Worm (Caenorhabditis elegans) whole organism, L4 larva: ENCODE results near the gene rpa-1.
A peak's percentile ranks its signal among the peaks of the same experiment; 100 is the strongest.

Experiments used
- F10B5.3 ChIP-seq: sonication (generic microtip); optimal IDR thresholded peaks from 2 replicates; lab custom pipeline; 2016; ENCODE audit warnings: mild to moderate bottlenecking, missing genetic modification characterization, missing compliant biosample characterization
- F26F4.8 ChIP-seq: fragments of 200-800 bp; sonication (Bioruptor generic); conservative IDR thresholded peaks from 2 replicates; pipeline ENCODE4 v1.3.6; 2022; ENCODE audit warnings: missing genetic modification characterization, missing compliant biosample characterization
- T20F7.1 ChIP-seq: fragments of 200-800 bp; sonication (Bioruptor generic); optimal IDR thresholded peaks from 2 replicates; lab custom pipeline; 2018; ENCODE audit warnings: mild to moderate bottlenecking, missing genetic modification characterization, missing compliant biosample characterization
- Y48G9A.11 ChIP-seq: fragments of 200-800 bp; sonication (Bioruptor generic); IDR thresholded peaks from 2 replicates; pipeline ENCODE4 v1.3.6; 2022; ENCODE audit warnings: missing genetic modification reagents, missing genetic modification characterization, missing compliant biosample characterization
- aha-1 ChIP-seq: fragments of 150-350 bp; peaks from one replicate; lab custom pipeline; 2014; ENCODE audit warnings: missing biosample characterization, missing genetic modification characterization
- aly-2 ChIP-seq: sonication (generic microtip); optimal IDR thresholded peaks from 2 replicates; lab custom pipeline; 2018; ENCODE audit warnings: missing biosample characterization, missing genetic modification characterization
- ama-1 ChIP-seq: fragments of 150-350 bp; optimal IDR thresholded peaks from 2 replicates; lab custom pipeline; 2014; ENCODE audit warnings: inconsistent platforms, mixed read lengths
- arid-1 ChIP-seq: fragments of 200-800 bp; sonication (Bioruptor generic); conservative IDR thresholded peaks from 2 replicates; pipeline ENCODE4 v1.3.6; 2022; ENCODE audit warnings: missing genetic modification reagents, missing genetic modification characterization, missing compliant biosample characterization
- ceh-28 ChIP-seq: fragments of 150-350 bp; optimal IDR thresholded peaks from 2 replicates; lab custom pipeline; 2014; ENCODE audit warnings: missing biosample characterization, missing genetic modification reagents, missing genetic modification characterization
- ceh-82 ChIP-seq: sonication (generic microtip); optimal IDR thresholded peaks from 2 replicates; lab custom pipeline; 2017; ENCODE audit warnings: missing biosample characterization, missing genetic modification characterization
- ces-1 ChIP-seq: fragments of 150-350 bp; sonication (generic microtip); optimal IDR thresholded peaks from 4 replicates; lab custom pipeline; 2014; ENCODE audit warnings: missing biosample characterization, missing genetic modification reagents, missing genetic modification characterization
- daf-12 ChIP-seq: fragments of 150-350 bp; optimal IDR thresholded peaks from 2 replicates; lab custom pipeline; 2014; ENCODE audit warnings: missing biosample characterization, missing genetic modification reagents, missing genetic modification characterization
- daf-19 ChIP-seq: fragments of 200-800 bp; sonication (Bioruptor generic); conservative IDR thresholded peaks from 2 replicates; pipeline ENCODE4 v1.3.6; 2022; ENCODE audit warnings: missing genetic modification characterization, missing compliant biosample characterization
- daf-8 ChIP-seq: fragments of 200-800 bp; sonication (Bioruptor generic); IDR thresholded peaks from 2 replicates; pipeline ENCODE4 v1.3.6; 2022; ENCODE audit warnings: missing genetic modification characterization, missing compliant biosample characterization
- dmd-6 ChIP-seq: fragments of 200-800 bp; sonication (Bioruptor generic); IDR thresholded peaks from 2 replicates; pipeline ENCODE4 v1.3.6; 2022; ENCODE audit warnings: missing genetic modification reagents, missing genetic modification characterization, missing compliant biosample characterization
- dpl-1 ChIP-seq: fragments of 150-350 bp; optimal IDR thresholded peaks from 2 replicates; lab custom pipeline; 2014; ENCODE audit warnings: missing biosample characterization, missing genetic modification reagents, missing genetic modification characterization
- gei-8 ChIP-seq: fragments of 200-800 bp; sonication (Bioruptor generic); optimal IDR thresholded peaks from 2 replicates; lab custom pipeline; 2018; ENCODE audit warnings: mild to moderate bottlenecking, missing genetic modification characterization, missing compliant biosample characterization
- hif-1 ChIP-seq, 2 experiments: sonication (generic microtip); optimal IDR thresholded peaks; 2 replicates each; lab custom pipeline; 2016 to 2017; ENCODE audit warnings: missing compliant biosample characterization in 2 of 2, missing genetic modification characterization in 2 of 2, missing genetic modification reagents in 2 of 2, missing genotype in 2 of 2, mild to moderate bottlenecking in 1 of 2
- hlh-11 ChIP-seq: fragments of 200-800 bp; sonication (Bioruptor generic); optimal IDR thresholded peaks from 2 replicates; lab custom pipeline; 2018; ENCODE audit warnings: mild to moderate bottlenecking, missing genetic modification characterization, missing compliant biosample characterization
- hlh-30 ChIP-seq: sonication (generic microtip); optimal IDR thresholded peaks from 2 replicates; lab custom pipeline; 2017; ENCODE audit warnings: antibody characterized with exemption, mild to moderate bottlenecking, missing genetic modification characterization, missing compliant biosample characterization; ENCODE audit not compliant: insufficient read depth
- hmg-1.1 ChIP-seq: fragments of 200-800 bp; sonication (Bioruptor generic); IDR thresholded peaks from 2 replicates; pipeline ENCODE4 v1.3.6; 2022; ENCODE audit warnings: missing genetic modification reagents, missing genetic modification characterization, missing compliant biosample characterization
- lin-13 ChIP-seq: fragments of 150-350 bp; optimal IDR thresholded peaks from 2 replicates; lab custom pipeline; 2014; ENCODE audit warnings: missing biosample characterization, missing genetic modification reagents, missing genetic modification characterization
- lin-39 ChIP-seq: fragments of 150-350 bp; optimal IDR thresholded peaks from 2 replicates; lab custom pipeline; 2014; ENCODE audit warnings: missing biosample characterization, missing genetic modification reagents, missing genetic modification characterization
- mdl-1 ChIP-seq, 2 experiments: fragments of 150-350 bp in 1 of 2; sonication (generic microtip) in 1 of 2; optimal IDR thresholded peaks; 2 replicates each; lab custom pipeline; 2014 to 2017; ENCODE audit warnings: missing biosample characterization in 2 of 2, missing genetic modification characterization in 2 of 2
- mes-2 ChIP-seq: sonication (generic microtip); optimal IDR thresholded peaks from 2 replicates; lab custom pipeline; 2016; ENCODE audit warnings: missing genotype, mild to moderate bottlenecking, missing genetic modification characterization, missing compliant biosample characterization; ENCODE audit not compliant: poor library complexity, severe bottlenecking
- mxl-3 ChIP-seq: fragments of 200-800 bp; sonication (Bioruptor generic); optimal IDR thresholded peaks from 2 replicates; lab custom pipeline; 2018; ENCODE audit warnings: mild to moderate bottlenecking, missing genetic modification characterization, missing compliant biosample characterization
- nhr-11 ChIP-seq: fragments of 150-350 bp; optimal IDR thresholded peaks from 2 replicates; lab custom pipeline; 2014; ENCODE audit warnings: missing biosample characterization, missing genetic modification characterization
- nhr-25 ChIP-seq: sonication (generic microtip); optimal IDR thresholded peaks from 2 replicates; lab custom pipeline; 2017; ENCODE audit warnings: missing genetic modification characterization, mild to moderate bottlenecking, missing compliant biosample characterization, antibody characterized with exemption, moderate library complexity, borderline replicate concordance; ENCODE audit not compliant: insufficient read depth
- nhr-42 ChIP-seq: fragments of 200-800 bp; sonication (Bioruptor generic); IDR thresholded peaks from 2 replicates; pipeline ENCODE4 v1.3.6; 2022; ENCODE audit warnings: missing genetic modification characterization, missing compliant biosample characterization
- nhr-6 ChIP-seq: fragments of 150-350 bp; optimal IDR thresholded peaks from 2 replicates; lab custom pipeline; 2014; ENCODE audit warnings: missing biosample characterization, missing genetic modification characterization
- sdz-12 ChIP-seq: fragments of 200-800 bp; sonication (Bioruptor generic); optimal IDR thresholded peaks from 2 replicates; lab custom pipeline; 2018; ENCODE audit warnings: mild to moderate bottlenecking, missing genetic modification characterization, missing compliant biosample characterization
- spr-3 ChIP-seq: fragments of 200-800 bp; sonication (Bioruptor generic); optimal IDR thresholded peaks from 2 replicates; lab custom pipeline; 2018; ENCODE audit warnings: mild to moderate bottlenecking, missing genetic modification characterization, missing compliant biosample characterization
- unc-39 ChIP-seq: sonication (generic microtip); optimal IDR thresholded peaks from 2 replicates; lab custom pipeline; 2017; ENCODE audit warnings: missing biosample characterization, missing genetic modification characterization
- unc-62 ChIP-seq, 3 experiments: fragments of 150-350 bp in 1 of 3; sonication (generic microtip); optimal IDR thresholded peaks in 2 of 3; peaks in 1 of 3; 1 replicate in 1 of 3; 2 replicates in 2 of 3; lab custom pipeline; 2014 to 2017; ENCODE audit warnings: missing biosample characterization in 3 of 3, missing genetic modification characterization in 3 of 3, missing genetic modification reagents in 3 of 3, missing genotype in 1 of 3
- vab-7 ChIP-seq: fragments of 200-800 bp; sonication (Bioruptor generic); IDR thresholded peaks from 2 replicates; pipeline ENCODE4 v1.3.6; 2022; ENCODE audit warnings: missing genetic modification reagents, missing genetic modification characterization, missing compliant biosample characterization
- zfp-3 ChIP-seq: fragments of 200-800 bp; sonication (Bioruptor generic); conservative IDR thresholded peaks from 2 replicates; pipeline ENCODE4 v1.3.6; 2022; ENCODE audit warnings: missing genetic modification reagents, missing genetic modification characterization, missing compliant biosample characterization

rpa-1 gene

DNA sequence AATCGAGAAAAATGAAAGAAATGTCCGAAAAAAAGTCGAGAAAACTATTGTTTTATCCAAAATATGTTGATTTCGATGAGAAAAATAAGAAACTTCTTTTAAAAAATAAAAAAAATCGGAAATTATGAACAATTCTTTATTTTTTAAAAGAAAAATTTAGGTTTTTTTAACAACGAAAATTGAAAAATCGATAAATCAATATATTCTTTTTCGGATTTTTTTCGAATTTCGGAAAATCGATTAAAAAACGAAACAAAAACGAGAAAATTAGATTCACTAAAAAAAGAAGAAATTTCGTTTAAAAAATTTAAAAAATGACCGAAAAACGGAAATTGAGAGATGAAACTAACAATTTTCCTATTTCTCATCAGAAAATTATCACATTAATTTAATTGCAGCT, 5.7 kb downstream of the rpa-1 start:
- peak; percentile 80 for TF ChIP-seq ceh-28 (tag; lab: Kevin White, UChicago)
- TF ChIP-seq daf-8 (GFP tag; lab: Robert Waterston, UW) = no peak

DNA sequence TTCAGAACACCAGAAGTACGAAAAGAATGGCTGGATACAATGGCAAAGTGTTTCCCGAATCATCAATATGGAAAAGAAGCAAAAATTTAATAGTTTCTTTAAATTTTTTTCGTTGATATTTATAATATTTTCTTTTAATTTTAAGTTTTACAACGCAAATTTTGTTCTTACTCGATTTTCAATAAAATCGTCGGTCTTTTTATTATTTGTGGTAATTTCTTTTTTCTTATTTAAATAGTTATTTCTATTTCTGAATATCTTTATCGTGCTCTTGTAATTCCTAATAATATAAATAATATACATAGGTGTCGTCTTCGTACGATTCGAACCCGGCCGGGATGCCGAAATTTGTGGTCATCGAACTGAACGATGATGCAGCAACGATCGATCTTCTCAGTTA, 7.3 kb downstream of the rpa-1 start, which contains the start of gene lir-1:
TSS of gene lir-1 (plus strand) at position 301 of the 400 bp plus-strand sequence.
- TF ChIP-seq hmg-1.1 (GFP tag; lab: Robert Waterston, UW) (no peak), hif-1 (tag; optimal IDR thresholded peaks at IDR 0.05; lab: Kevin White, UChicago) (no peak), F10B5.3 (tag; lab: Kevin White, UChicago) (no peak), ces-1 (no peak), lin-13 (GFP tag; lab: Kevin White, UChicago) (no peak), arid-1 (GFP tag; lab: Robert Waterston, UW) (no peak), sdz-12 (GFP tag; lab: Kevin White, UChicago) (no peak), nhr-11 (no peak), ama-1 (lab: Kevin White, UChicago) (no peak), vab-7 (GFP tag; lab: Robert Waterston, UW) (no peak), ceh-82 (tag; lab: Kevin White, UChicago) (no peak), daf-12 (no peak), unc-39 (tag; lab: Kevin White, UChicago) (no peak), zfp-3 (GFP tag; lab: Robert Waterston, UW) (no peak), F26F4.8 (no peak), nhr-25 (no peak)

DNA sequence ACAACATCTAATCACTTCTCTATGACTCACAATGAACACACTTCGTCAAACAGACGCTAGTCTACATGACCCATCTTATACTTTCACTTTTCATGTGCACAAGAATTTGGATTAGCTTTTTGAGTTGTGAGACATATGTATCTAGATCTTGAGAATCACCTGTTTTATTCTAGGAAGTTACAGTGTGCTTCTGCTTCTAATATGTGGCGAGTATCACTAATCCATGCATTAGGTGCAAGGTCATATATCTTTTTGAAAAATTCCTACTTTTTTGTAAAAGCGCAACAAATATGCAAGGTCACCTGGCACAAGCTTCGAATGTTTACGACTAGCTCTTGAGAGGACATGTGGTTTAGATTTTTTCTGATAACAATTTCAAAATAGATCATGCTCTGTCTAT, 11.4 kb downstream of the rpa-1 start:
- TF ChIP-seq unc-62 (GFP tag; optimal IDR thresholded peaks at IDR 0.05 in 1 of 2; lab: Kevin White, UChicago) = peak in 1 of 2 experiments; percentile 92
- no peak for TF ChIP-seq unc-62 (tag; optimal IDR thresholded peaks at IDR 0.05; lab: Kevin White, UChicago)
- TF ChIP-seq lin-39 (tag; lab: Kevin White, UChicago) = no peak

DNA sequence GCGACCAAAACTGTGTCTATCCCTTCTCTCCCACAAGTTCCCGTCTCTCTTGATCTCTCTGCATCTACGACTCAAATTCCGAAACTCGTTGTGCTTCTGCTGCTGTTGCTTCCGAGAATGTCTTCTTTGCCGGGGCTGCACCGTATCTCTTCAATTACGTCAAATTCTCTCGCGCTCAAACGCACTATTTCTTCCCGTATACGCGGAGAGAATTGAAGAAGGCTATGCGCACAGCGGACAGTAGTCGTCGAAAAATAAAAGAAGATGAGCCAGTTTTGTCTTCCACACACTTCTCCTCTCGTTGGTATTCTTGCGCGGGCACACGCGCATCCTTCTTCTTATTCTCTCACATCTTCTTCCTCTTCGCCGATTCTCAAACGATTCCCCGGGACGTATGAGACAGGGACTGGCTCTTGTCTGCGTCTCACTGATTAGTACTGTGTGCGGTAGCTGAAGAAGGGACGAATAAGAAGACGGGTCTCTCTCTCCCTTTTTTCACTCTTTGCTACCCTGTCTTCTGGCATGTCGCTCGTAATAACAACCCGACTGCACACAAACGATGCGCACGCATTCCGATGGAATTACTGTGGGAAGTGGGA, 12.0 kb downstream of the rpa-1 start:
- TF ChIP-seq daf-19 (GFP tag; lab: Robert Waterston, UW) (no peak), mes-2 (peak; percentile 19), aha-1 (tag; lab: Kevin White, UChicago) (peak; percentile 59), dmd-6 (GFP tag; lab: Robert Waterston, UW) (no peak), nhr-6 (tag; lab: Kevin White, UChicago) (no peak), hlh-30 (tag; lab: Kevin White, UChicago) (no peak), spr-3 (GFP tag; lab: Kevin White, UChicago) (no peak), gei-8 (GFP tag; lab: Kevin White, UChicago) (no peak), Y48G9A.11 (GFP tag; lab: Robert Waterston, UW) (no peak), dpl-1 (no peak), mxl-3 (peak; percentile 5), unc-62 (GFP tag; optimal IDR thresholded peaks at IDR 0.05 in 1 of 2; lab: Kevin White, UChicago) (peak in 1 of 2 experiments; percentile 17), unc-62 (tag; optimal IDR thresholded peaks at IDR 0.05; lab: Kevin White, UChicago) (no peak), mdl-1 (tag; optimal IDR thresholded peaks at IDR 0.05; lab: Kevin White, UChicago) (peak in 1 of 2 experiments; percentile 31), T20F7.1 (no peak)

DNA sequence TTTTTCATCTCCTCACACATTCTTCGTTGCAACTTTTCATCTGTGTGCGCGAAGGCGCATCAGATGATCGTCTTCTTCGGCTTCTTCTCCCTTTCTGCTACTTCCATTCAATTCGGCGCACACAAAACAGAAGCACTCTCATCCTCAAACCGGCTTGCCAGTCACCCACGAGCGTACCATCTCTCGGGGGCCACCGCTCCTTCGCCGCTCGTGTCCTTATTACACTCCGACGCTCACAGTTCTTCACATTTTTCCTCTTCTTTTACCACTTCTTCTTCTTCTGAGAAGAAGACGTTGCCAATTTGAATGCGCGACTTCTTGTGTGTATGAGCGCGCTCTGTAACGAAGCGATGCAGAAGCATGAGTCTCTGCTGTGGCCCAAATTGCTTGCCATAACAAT, 14.1 kb downstream of the rpa-1 start:
- TF ChIP-seq aha-1 (tag; lab: Kevin White, UChicago) (peak; percentile 68), hlh-11 (peak; percentile 5), nhr-42 (GFP tag; lab: Robert Waterston, UW) (no peak), aly-2 (tag; lab: Kevin White, UChicago) (no peak)
- TF ChIP-seq, all 104 proteins: peak for 2
